Fruit fly (Drosophila melanogaster) whole organism, embryonic: ENCODE data around the gene Polr2D.
A peak's percentile ranks its signal among the peaks of the same experiment; 100 is the strongest.

ENCODE experiments used
- Atf3 ChIP-seq: fragments of 200-800 bp; sonication (Bioruptor generic); optimal IDR thresholded peaks from 3 replicates; lab custom pipeline; 2016; ENCODE audit warnings: missing biosample characterization, missing genetic modification characterization
- Atf6 ChIP-seq: fragments of 200-800 bp; sonication (Bioruptor generic); IDR thresholded peaks from 2 replicates; pipeline ENCODE4 v1.3.6; 2022; ENCODE audit warnings: missing biosample characterization, missing genetic modification characterization
- Awh ChIP-seq: fragments of 200-800 bp; sonication (Bioruptor generic); IDR thresholded peaks from 2 replicates; pipeline ENCODE4, ENCODE4 v1.3.6; 2022; ENCODE audit warnings: missing biosample characterization, missing genetic modification characterization
- CG10147 ChIP-seq: fragments of 200-800 bp; sonication (Bioruptor generic); optimal IDR thresholded peaks from 2 replicates; lab custom pipeline; 2019; ENCODE audit warnings: missing biosample characterization, mild to moderate bottlenecking, missing genetic modification characterization, moderate library complexity
- CG11560 ChIP-seq: fragments of 200-800 bp; sonication (Bioruptor generic); IDR thresholded peaks from 3 replicates; pipeline ENCODE4 v1.3.6; 2022; ENCODE audit warnings: missing biosample characterization, missing genetic modification characterization
- CG11696 ChIP-seq: fragments of 200-800 bp; sonication (Bioruptor generic); IDR thresholded peaks from 2 replicates; pipeline ENCODE4 v1.3.6; 2022; ENCODE audit warnings: missing biosample characterization, missing genetic modification characterization
- CG11723 ChIP-seq: fragments of 200-800 bp; sonication (Bioruptor generic); optimal IDR thresholded peaks from 2 replicates; lab custom pipeline; 2017; ENCODE audit warnings: missing biosample characterization, mild to moderate bottlenecking, missing genetic modification characterization
- CG12299 ChIP-seq: fragments of 200-800 bp; sonication (Bioruptor generic); optimal IDR thresholded peaks from 2 replicates; lab custom pipeline; 2018; ENCODE audit warnings: missing biosample characterization, mild to moderate bottlenecking, missing genetic modification characterization
- CG12769 ChIP-seq: fragments of 200-800 bp; sonication (Bioruptor generic); optimal IDR thresholded peaks from 2 replicates; lab custom pipeline; 2019; ENCODE audit warnings: missing biosample characterization, mild to moderate bottlenecking, missing genetic modification characterization, moderate library complexity
- CG12942 ChIP-seq: fragments of 200-800 bp; sonication (Bioruptor generic); optimal IDR thresholded peaks from 3 replicates; lab custom pipeline; 2016; ENCODE audit warnings: missing biosample characterization, missing genetic modification characterization
- CG14860 ChIP-seq: fragments of 200-800 bp; sonication (Bioruptor generic); IDR thresholded peaks from 3 replicates; pipeline ENCODE4 v1.3.6; 2022; ENCODE audit warnings: missing biosample characterization, missing genetic modification characterization; ENCODE audit not compliant: partially characterized antibody
- CG14965 ChIP-seq: fragments of 200-800 bp; sonication (Bioruptor generic); optimal IDR thresholded peaks from 2 replicates; lab custom pipeline; 2016; ENCODE audit warnings: missing biosample characterization, missing genetic modification characterization, borderline replicate concordance
- CG16863 ChIP-seq: fragments of 200-800 bp; sonication (Bioruptor generic); optimal IDR thresholded peaks from 3 replicates; lab custom pipeline; 2016; ENCODE audit warnings: missing biosample characterization, missing genetic modification characterization
- CG1832 ChIP-seq: fragments of 200-800 bp; sonication (Bioruptor generic); optimal IDR thresholded peaks from 2 replicates; lab custom pipeline; 2017; ENCODE audit warnings: missing biosample characterization, mild to moderate bottlenecking, missing genetic modification characterization, inconsistent platforms
- CG30431 ChIP-seq: fragments of 200-800 bp; sonication (Bioruptor generic); optimal IDR thresholded peaks from 2 replicates; lab custom pipeline; 2017; ENCODE audit warnings: missing biosample characterization, missing genetic modification characterization
- CG32772 ChIP-seq: fragments of 200-800 bp; sonication (Bioruptor generic); IDR thresholded peaks from 2 replicates; pipeline ENCODE4 v1.3.6; 2022; ENCODE audit warnings: missing biosample characterization, missing genetic modification characterization
- CG33213 ChIP-seq: fragments of 200-800 bp; sonication (Bioruptor generic); optimal IDR thresholded peaks from 3 replicates; lab custom pipeline; 2016; ENCODE audit warnings: missing biosample characterization, missing genetic modification characterization
- CG3407 ChIP-seq: fragments of 200-800 bp; sonication (Bioruptor generic); optimal IDR thresholded peaks from 2 replicates; lab custom pipeline; 2018; ENCODE audit warnings: missing biosample characterization, mild to moderate bottlenecking, missing genetic modification characterization
- CG34376 ChIP-seq: fragments of 200-800 bp; sonication (Bioruptor generic); optimal IDR thresholded peaks from 2 replicates; lab custom pipeline; 2018; ENCODE audit warnings: missing biosample characterization, mild to moderate bottlenecking, missing genetic modification characterization
- CG4730 ChIP-seq: fragments of 200-800 bp; sonication (Bioruptor generic); IDR thresholded peaks from 2 replicates; pipeline ENCODE4 v1.3.6; 2022; ENCODE audit warnings: missing biosample characterization, missing genetic modification characterization
- CG7928 ChIP-seq: fragments of 200-800 bp; sonication (Bioruptor generic); optimal IDR thresholded peaks from 2 replicates; lab custom pipeline; 2017; ENCODE audit warnings: missing biosample characterization, mild to moderate bottlenecking, missing genetic modification characterization
- CG9727 ChIP-seq: fragments of 200-800 bp; sonication (Bioruptor generic); optimal IDR thresholded peaks from 3 replicates; lab custom pipeline; 2017; ENCODE audit warnings: missing biosample characterization, mild to moderate bottlenecking, missing genetic modification characterization
- Doc2 ChIP-seq: fragments of 200-800 bp; sonication (Bioruptor generic); IDR thresholded peaks from 2 replicates; pipeline ENCODE4 v1.3.6; 2022; ENCODE audit warnings: missing biosample characterization, missing genetic modification characterization
- Ets97D ChIP-seq: fragments of 200-800 bp; sonication (Bioruptor generic); optimal IDR thresholded peaks from 3 replicates; lab custom pipeline; 2016; ENCODE audit warnings: missing biosample characterization, missing genetic modification characterization
- Fer3 ChIP-seq: fragments of 200-800 bp; sonication (Bioruptor generic); optimal IDR thresholded peaks from 2 replicates; lab custom pipeline; 2018; ENCODE audit warnings: missing biosample characterization, mild to moderate bottlenecking, missing genetic modification characterization, moderate library complexity
- HLH54F ChIP-seq: fragments of 200-800 bp; sonication (Bioruptor generic); optimal IDR thresholded peaks from 3 replicates; lab custom pipeline; 2016; ENCODE audit warnings: missing biosample characterization, missing genetic modification characterization
- Hand ChIP-seq: fragments of 200-800 bp; sonication (Bioruptor generic); optimal IDR thresholded peaks from 2 replicates; lab custom pipeline; 2017; ENCODE audit warnings: mild to moderate bottlenecking, missing biosample characterization, missing genetic modification reagents, missing genetic modification characterization
- Hr51 ChIP-seq, 2 experiments: fragments of 200-800 bp; sonication (Bioruptor generic); optimal IDR thresholded peaks; 2 replicates in 1 of 2; 3 replicates in 1 of 2; lab custom pipeline; 2016 to 2018; ENCODE audit warnings: missing biosample characterization in 2 of 2, missing genetic modification characterization in 2 of 2, mild to moderate bottlenecking in 1 of 2, moderate library complexity in 1 of 2
- Hsf ChIP-seq: fragments of 200-800 bp; sonication (Bioruptor generic); optimal IDR thresholded peaks from 3 replicates; lab custom pipeline; 2016; ENCODE audit warnings: missing biosample characterization, missing genetic modification characterization
- Jarid2 ChIP-seq: fragments of 200-800 bp; sonication (Bioruptor generic); optimal IDR thresholded peaks from 3 replicates; lab custom pipeline; 2017; ENCODE audit warnings: mild to moderate bottlenecking, missing biosample characterization, missing genetic modification reagents, missing genetic modification characterization
- MESR4 ChIP-seq: fragments of 200-800 bp; sonication (Bioruptor generic); optimal IDR thresholded peaks from 2 replicates; lab custom pipeline; 2018; ENCODE audit warnings: missing biosample characterization, mild to moderate bottlenecking, missing genetic modification characterization, moderate library complexity
- Meics ChIP-seq: fragments of 200-800 bp; sonication (Bioruptor generic); optimal IDR thresholded peaks from 2 replicates; lab custom pipeline; 2017; ENCODE audit warnings: missing biosample characterization, mild to moderate bottlenecking, missing genetic modification characterization
- NC2β ChIP-seq: fragments of 200-800 bp; sonication (Bioruptor generic); optimal IDR thresholded peaks from 2 replicates; lab custom pipeline; 2016; ENCODE audit warnings: missing biosample characterization, missing genetic modification characterization
- Nf-YC ChIP-seq: fragments of 200-800 bp; optimal IDR thresholded peaks from 3 replicates; lab custom pipeline; 2019; ENCODE audit warnings: missing biosample characterization, mild to moderate bottlenecking, missing genetic modification characterization, moderate library complexity
- Rfx ChIP-seq: fragments of 200-800 bp; sonication (Bioruptor generic); IDR thresholded peaks from 2 replicates; pipeline ENCODE4 v1.3.6; 2022; ENCODE audit warnings: missing biosample characterization, missing genetic modification characterization
- Usf ChIP-seq: fragments of 200-800 bp; sonication (Bioruptor generic); optimal IDR thresholded peaks from 2 replicates; lab custom pipeline; 2017; ENCODE audit warnings: missing genotype, missing biosample characterization, missing genetic modification characterization
- bigmax ChIP-seq: fragments of 200-800 bp; sonication (Bioruptor generic); optimal IDR thresholded peaks from 2 replicates; lab custom pipeline; 2018; ENCODE audit warnings: missing biosample characterization, mild to moderate bottlenecking, missing genetic modification characterization
- dysf ChIP-seq: fragments of 200-800 bp; sonication (Bioruptor generic); IDR thresholded peaks from 3 replicates; pipeline ENCODE4 v1.3.6; 2022; ENCODE audit warnings: missing biosample characterization, missing genetic modification characterization
- inv ChIP-seq: fragments of 200-800 bp; sonication (Bioruptor generic); IDR thresholded peaks from 2 replicates; pipeline ENCODE4 v1.3.6; 2022; ENCODE audit warnings: missing biosample characterization, missing genetic modification characterization; ENCODE audit not compliant: partially characterized antibody
- lola ChIP-seq, 3 experiments: fragments of >200 bp in 2 of 3; fragments of 200-800 bp in 1 of 3; sonication (Bioruptor generic) in 1 of 3; optimal IDR thresholded peaks; 2 replicates each; lab custom pipeline; 2017 to 2019; ENCODE audit warnings: missing biosample characterization in 3 of 3, missing genetic modification characterization in 3 of 3, mild to moderate bottlenecking in 1 of 3, moderate library complexity in 1 of 3
- mam ChIP-seq: fragments of 200-800 bp; sonication (Bioruptor generic); optimal IDR thresholded peaks from 3 replicates; lab custom pipeline; 2016; ENCODE audit warnings: missing biosample characterization, missing genetic modification characterization
- onecut ChIP-seq: fragments of 200-800 bp; sonication (Bioruptor generic); IDR thresholded peaks from 2 replicates; pipeline ENCODE4 v1.3.6; 2022; ENCODE audit warnings: missing biosample characterization, missing genetic modification characterization
- pum ChIP-seq: fragments of 200-800 bp; sonication (Bioruptor generic); optimal IDR thresholded peaks from 2 replicates; lab custom pipeline; 2016; ENCODE audit warnings: missing biosample characterization, missing genetic modification characterization
- sob ChIP-seq: fragments of 200-800 bp; sonication (Bioruptor generic); IDR thresholded peaks from 2 replicates; pipeline ENCODE4 v1.3.6; 2022; ENCODE audit warnings: missing biosample characterization, missing genetic modification characterization
- tx ChIP-seq: fragments of 200-800 bp; sonication (Bioruptor generic); optimal IDR thresholded peaks from 2 replicates; lab custom pipeline; 2016; ENCODE audit warnings: missing biosample characterization, missing genetic modification characterization
- vnd ChIP-seq: fragments of 200-800 bp; sonication (Bioruptor generic); IDR thresholded peaks from 3 replicates; pipeline ENCODE4 v1.3.6; 2022; ENCODE audit warnings: missing biosample characterization, missing genetic modification characterization; ENCODE audit not compliant: partially characterized antibody
- wdn ChIP-seq: fragments of 200-800 bp; sonication (Bioruptor generic); IDR thresholded peaks from 2 replicates; pipeline ENCODE4 v1.3.6; 2022; ENCODE audit warnings: missing biosample characterization, missing genetic modification characterization
- zfh1 ChIP-seq: fragments of 200-800 bp; sonication (Bioruptor generic); IDR thresholded peaks from 3 replicates; pipeline ENCODE4 v1.3.6; 2022; ENCODE audit warnings: missing biosample characterization, missing genetic modification characterization

Gene Polr2D

dm6 chr3R:18242089-18242955 lies 13.0 kb downstream of the Polr2D start, which contains the start of the genes CG7156 and 14-3-3epsilon (continued):
- TF ChIP-seq CG9727 (GFP tag; lab: Kevin White, UChicago) (peak; percentile 60), Ets97D (GFP tag; lab: Kevin White, UChicago) (peak; percentile 81), Atf6 (no peak; the same call in 1 of the 2 replicates), CG30431 (no peak), Usf (GFP tag; lab: Kevin White, UChicago) (no peak), Meics (GFP tag; lab: Kevin White, UChicago) (no peak), Atf3 (GFP tag; lab: Kevin White, UChicago) (no peak), CG11696 (GFP tag; lab: Robert Waterston, UW) (no peak), CG12299 (tag; lab: Kevin White, UChicago) (peak; percentile 43), Hr51 (GFP tag; optimal IDR thresholded peaks at IDR 0.05; lab: Kevin White, UChicago) (no peak), Jarid2 (peak; percentile 77), CG34376 (GFP tag; lab: Kevin White, UChicago) (no peak), tx (GFP tag; lab: Kevin White, UChicago) (no peak), Rfx (GFP tag; lab: Robert Waterston, UW) (peak; percentile 38), CG7928 (GFP tag; lab: Kevin White, UChicago) (no peak), MESR4 (GFP tag; lab: Kevin White, UChicago) (peak; percentile 88), CG32772 (GFP tag; lab: Robert Waterston, UW) (0 out of 2 replicates have a peak, but pooled peaks have one; percentile 25), Doc2 (no peak), dysf (GFP tag; lab: Robert Waterston, UW) (no peak), CG3407 (GFP tag; lab: Kevin White, UChicago) (no peak), zfh1 (GFP tag; lab: Robert Waterston, UW) (0 out of 3 replicates have a peak, but pooled peaks have one; percentile 37), Awh (GFP tag; lab: Robert Waterston, UW) (no peak), inv (GFP tag; lab: Robert Waterston, UW) (peak; percentile 55), onecut (GFP tag; lab: Robert Waterston, UW) (peak; percentile 25; the same call in 1 of the 2 replicates), CG14860 (GFP tag; lab: Robert Waterston, UW) (peak; percentile 22; the same call in 1 of the 3 replicates), Nf-YC (tag; lab: Kevin White, UChicago) (peak; percentile 49), Hand (GFP tag; lab: Kevin White, UChicago) (no peak), CG11723 (GFP tag; lab: Kevin White, UChicago) (no peak), lola (GFP tag; optimal IDR thresholded peaks at IDR 0.05; lab: Kevin White, UChicago) (peak in 1 of 3 experiments; percentile 57), CG12942 (GFP tag; lab: Kevin White, UChicago) (peak; percentile 16), pum (GFP tag; lab: Kevin White, UChicago) (peak; percentile 4), wdn (GFP tag; lab: Robert Waterston, UW) (no peak), Hsf (GFP tag; lab: Kevin White, UChicago) (peak; percentile 43), Fer3 (tag; lab: Kevin White, UChicago) (peak; percentile 51), sob (GFP tag; lab: Robert Waterston, UW) (peak; percentile 20; the same call in 1 of the 2 replicates), NC2β (GFP tag; lab: Kevin White, UChicago) (no peak), mam (GFP tag; lab: Kevin White, UChicago) (no peak), bigmax (GFP tag; lab: Kevin White, UChicago) (no peak), CG14965 (GFP tag; lab: Kevin White, UChicago) (no peak), CG12769 (tag; lab: Kevin White, UChicago) (no peak), CG33213 (GFP tag; lab: Kevin White, UChicago) (peak; percentile 49), CG10147 (GFP tag; lab: Kevin White, UChicago) (no peak), CG1832 (GFP tag; lab: Kevin White, UChicago) (no peak), vnd (no peak), CG11560 (tag; lab: Robert Waterston, UW) (peak; percentile 50; the same call in 1 of the 3 replicates), CG4730 (GFP tag; lab: Robert Waterston, UW) (no peak), HLH54F (GFP tag; lab: Kevin White, UChicago) (no peak), CG16863 (GFP tag; lab: Kevin White, UChicago) (peak; percentile 4)
